Worm (Caenorhabditis elegans) whole organism, L1 larva: ENCODE measurements around the gene tbc-10.

Source experiments
- C16A3.4 ChIP-seq: fragments of 150-350 bp; optimal IDR thresholded peaks from 2 replicates; lab custom pipeline; 2014; ENCODE audit warnings: missing biosample characterization, missing genetic modification characterization
- ama-1 ChIP-seq: fragments of 150-350 bp; optimal IDR thresholded peaks from 2 replicates; lab custom pipeline; 2014
- blmp-1 ChIP-seq: fragments of 150-350 bp; optimal IDR thresholded peaks from 2 replicates; lab custom pipeline; 2014; ENCODE audit warnings: missing biosample characterization, missing genetic modification characterization
- ceh-63 ChIP-seq: fragments of 200-800 bp; sonication (Bioruptor generic); optimal IDR thresholded peaks from 2 replicates; lab custom pipeline; 2018; ENCODE audit warnings: mild to moderate bottlenecking, missing genetic modification characterization, missing compliant biosample characterization
- ceh-82 ChIP-seq, 3 experiments: fragments of 150-350 bp in 1 of 3; sonication (generic microtip) in 2 of 3; optimal IDR thresholded peaks; 2 replicates each; lab custom pipeline; 2014 to 2017; ENCODE audit warnings: missing biosample characterization in 3 of 3, missing genetic modification characterization in 3 of 3
- ces-1 ChIP-seq: fragments of 150-350 bp; optimal IDR thresholded peaks from 2 replicates; lab custom pipeline; 2014; ENCODE audit warnings: missing biosample characterization, missing genetic modification reagents, missing genetic modification characterization
- dpl-1 ChIP-seq, 3 experiments: fragments of 150-350 bp in 2 of 3; sonication (generic microtip) in 1 of 3; optimal IDR thresholded peaks; 2 replicates each; lab custom pipeline; 2014 to 2017; ENCODE audit warnings: missing biosample characterization in 3 of 3, missing genetic modification characterization in 3 of 3, missing genetic modification reagents in 3 of 3
- efl-1 ChIP-seq, 4 experiments: fragments of 150-350 bp; optimal IDR thresholded peaks in 3 of 4; peaks in 1 of 4; 1 replicate in 1 of 4; 2 replicates in 3 of 4; lab custom pipeline; 2014; ENCODE audit warnings: missing biosample characterization in 2 of 4, missing genetic modification characterization in 2 of 4, missing genetic modification reagents in 2 of 4
- egl-13 ChIP-seq: sonication (generic microtip); optimal IDR thresholded peaks from 2 replicates; lab custom pipeline; 2016; ENCODE audit warnings: missing genotype, missing genetic modification reagents, missing genetic modification characterization, missing compliant biosample characterization
- elt-2 ChIP-seq: sonication (generic microtip); optimal IDR thresholded peaks from 2 replicates; lab custom pipeline; 2016; ENCODE audit warnings: missing genetic modification characterization, mild to moderate bottlenecking, inconsistent platforms, missing compliant biosample characterization, missing genetic modification reagents
- ets-5 ChIP-seq: fragments of 200-800 bp; sonication (Bioruptor generic); IDR thresholded peaks from 2 replicates; pipeline ENCODE4 v1.3.6; 2022; ENCODE audit warnings: missing genetic modification characterization, missing compliant biosample characterization
- grh-1 ChIP-seq: fragments of 200-800 bp; sonication (Bioruptor generic); IDR thresholded peaks from 2 replicates; pipeline ENCODE4 v1.3.6; 2022; ENCODE audit warnings: missing genetic modification reagents, missing genetic modification characterization, missing compliant biosample characterization
- irx-1 ChIP-seq: sonication (generic microtip); optimal IDR thresholded peaks from 2 replicates; lab custom pipeline; 2016; ENCODE audit warnings: missing genetic modification characterization, missing compliant biosample characterization
- isw-1 ChIP-seq: fragments of 200-800 bp; sonication (Bioruptor generic); IDR thresholded peaks from 2 replicates; pipeline ENCODE4 v1.3.6; 2022; ENCODE audit warnings: missing genetic modification characterization, missing compliant biosample characterization
- jun-1 ChIP-seq: fragments of 150-350 bp; optimal IDR thresholded peaks from 2 replicates; lab custom pipeline; 2014; ENCODE audit warnings: missing biosample characterization, missing genetic modification reagents, missing genetic modification characterization
- lin-15B ChIP-seq: fragments of 150-350 bp; sonication (generic microtip); optimal IDR thresholded peaks from 3 replicates; lab custom pipeline; 2014; ENCODE audit warnings: missing biosample characterization, missing genetic modification characterization
- lsy-2 ChIP-seq, 2 experiments: fragments of 150-350 bp; optimal IDR thresholded peaks; 2 replicates each; lab custom pipeline; 2014; ENCODE audit warnings: missing biosample characterization in 2 of 2, missing genetic modification characterization in 2 of 2
- mab-9 ChIP-seq: fragments of 200-800 bp; sonication (Bioruptor generic); IDR thresholded peaks from 2 replicates; pipeline ENCODE4 v1.3.6; 2022; ENCODE audit warnings: missing genetic modification reagents, missing genetic modification characterization, missing compliant biosample characterization
- mdl-1 ChIP-seq, 2 experiments: fragments of 150-350 bp; optimal IDR thresholded peaks; 2 replicates each; lab custom pipeline; 2014 to 2017; ENCODE audit warnings: missing biosample characterization in 2 of 2, missing genetic modification characterization in 2 of 2, inconsistent platforms in 1 of 2
- mef-2 ChIP-seq: fragments of 150-350 bp; optimal IDR thresholded peaks from 2 replicates; lab custom pipeline; 2014; ENCODE audit warnings: missing biosample characterization, missing genetic modification characterization
- mep-1 ChIP-seq: fragments of 150-350 bp; optimal IDR thresholded peaks from 2 replicates; lab custom pipeline; 2014; ENCODE audit warnings: missing biosample characterization, missing genetic modification characterization
- nhr-12 ChIP-seq: sonication (generic microtip); optimal IDR thresholded peaks from 2 replicates; lab custom pipeline; 2017; ENCODE audit warnings: missing biosample characterization, missing genetic modification characterization
- nhr-19 ChIP-seq: fragments of 200-800 bp; sonication (Bioruptor generic); conservative IDR thresholded peaks from 2 replicates; pipeline ENCODE4 v1.3.6; 2022; ENCODE audit warnings: missing genetic modification characterization, missing compliant biosample characterization
- nhr-28 ChIP-seq: fragments of 150-350 bp; optimal IDR thresholded peaks from 2 replicates; lab custom pipeline; 2014; ENCODE audit warnings: missing biosample characterization, missing genetic modification characterization
- nhr-77 ChIP-seq: fragments of 150-350 bp; optimal IDR thresholded peaks from 2 replicates; lab custom pipeline; 2014; ENCODE audit warnings: missing biosample characterization, missing genetic modification characterization
- nhr-84 ChIP-seq: sonication (generic microtip); optimal IDR thresholded peaks from 2 replicates; lab custom pipeline; 2017; ENCODE audit warnings: missing biosample characterization, missing genetic modification characterization
- pag-3 ChIP-seq: sonication (generic microtip); optimal IDR thresholded peaks from 2 replicates; lab custom pipeline; 2017; ENCODE audit warnings: missing genetic modification characterization, mild to moderate bottlenecking, missing compliant biosample characterization, antibody characterized with exemption, borderline replicate concordance; ENCODE audit not compliant: insufficient read depth
- pqm-1 ChIP-seq: sonication (generic microtip); optimal IDR thresholded peaks from 3 replicates; lab custom pipeline; 2017; ENCODE audit warnings: missing biosample characterization, missing genetic modification characterization
- rnt-1 ChIP-seq: sonication (generic microtip); optimal IDR thresholded peaks from 2 replicates; lab custom pipeline; 2016; ENCODE audit warnings: mild to moderate bottlenecking, missing genetic modification characterization, moderate library complexity, missing compliant biosample characterization
- skn-1 ChIP-seq: fragments of 150-350 bp; optimal IDR thresholded peaks from 2 replicates; lab custom pipeline; 2014; ENCODE audit warnings: missing biosample characterization, missing genetic modification characterization
- sptf-1 ChIP-seq: fragments of 150-350 bp; optimal IDR thresholded peaks from 2 replicates; lab custom pipeline; 2014; ENCODE audit warnings: missing biosample characterization, missing genetic modification characterization
- tlp-1 ChIP-seq: fragments of 150-350 bp; optimal IDR thresholded peaks from 2 replicates; lab custom pipeline; 2014; ENCODE audit warnings: missing biosample characterization, missing genetic modification characterization
- unc-98 ChIP-seq: fragments of 200-800 bp; sonication (Bioruptor generic); IDR thresholded peaks from 2 replicates; pipeline ENCODE4 v1.3.6; 2022; ENCODE audit warnings: missing genetic modification characterization, missing compliant biosample characterization
- vab-15 ChIP-seq: sonication (generic microtip); optimal IDR thresholded peaks from 2 replicates; lab custom pipeline; 2017; ENCODE audit warnings: missing genotype, mild to moderate bottlenecking, missing genetic modification characterization, missing compliant biosample characterization
- xbp-1 ChIP-seq: sonication (generic microtip); optimal IDR thresholded peaks from 2 replicates; lab custom pipeline; 2016; ENCODE audit warnings: missing genetic modification characterization, missing compliant biosample characterization
- zag-1 ChIP-seq: fragments of 150-350 bp; optimal IDR thresholded peaks from 2 replicates; lab custom pipeline; 2014; ENCODE audit warnings: missing biosample characterization, missing genetic modification characterization
- ztf-11 ChIP-seq, 2 experiments: sonication (generic microtip); optimal IDR thresholded peaks; 2 replicates each; lab custom pipeline; 2016 to 2017; ENCODE audit warnings: missing genetic modification characterization in 2 of 2, missing biosample characterization in 1 of 2, missing compliant biosample characterization in 1 of 2

The tbc-10 gene

DNA sequence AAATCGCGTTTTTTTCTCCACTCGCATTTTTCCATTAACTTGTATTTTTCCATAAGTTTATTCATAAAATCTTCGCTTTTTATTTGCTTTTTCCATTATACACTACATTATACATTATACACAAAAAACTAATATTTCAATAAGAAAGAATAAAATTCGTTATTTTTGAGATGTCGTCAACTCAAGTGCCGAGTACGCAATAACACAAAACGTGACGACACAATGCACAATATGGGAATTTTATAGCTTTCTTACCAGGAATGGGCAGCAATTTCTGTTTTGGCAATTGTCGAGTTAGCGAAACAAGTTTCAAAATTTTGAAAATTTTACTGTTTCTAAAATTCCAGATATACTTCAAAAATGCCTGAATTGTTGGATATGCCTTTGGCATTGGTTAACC is 30.9 kb upstream of the tbc-10 start, which contains the start of gene fbxa-10 (continued):
- TF ChIP-seq efl-1 (optimal IDR thresholded peaks at IDR 0.05; lab: Kevin White, UChicago) (peak; percentile 25 to 45), efl-1 (GFP tag; optimal IDR thresholded peaks at IDR 0.05 in 1 of 2; lab: Kevin White, UChicago) (peak; percentile 31 to 94), ceh-82 (tag; optimal IDR thresholded peaks at IDR 0.05; lab: Kevin White, UChicago) (peak in 1 of 3 experiments; percentile 5), egl-13 (tag; lab: Kevin White, UChicago) (no peak), tlp-1 (tag; lab: Kevin White, UChicago) (no peak), nhr-19 (GFP tag; lab: Robert Waterston, UW) (no peak), vab-15 (tag; lab: Kevin White, UChicago) (no peak), C16A3.4 (tag; lab: Kevin White, UChicago) (no peak), ceh-63 (GFP tag; lab: Kevin White, UChicago) (no peak), blmp-1 (no peak), lsy-2 (tag; optimal IDR thresholded peaks at IDR 0.05; lab: Kevin White, UChicago) (peak; percentile 54 to 68), rnt-1 (tag; lab: Kevin White, UChicago) (no peak), xbp-1 (tag; lab: Kevin White, UChicago) (no peak), dpl-1 (GFP tag; optimal IDR thresholded peaks at IDR 0.05; lab: Kevin White, UChicago) (peak in 2 of 3 experiments; percentile 37 to 54), nhr-84 (tag; lab: Kevin White, UChicago) (no peak), mep-1 (tag; lab: Kevin White, UChicago) (peak; percentile 51), ets-5 (GFP tag; lab: Robert Waterston, UW) (no peak), mab-9 (GFP tag; lab: Robert Waterston, UW) (no peak), grh-1 (GFP tag; lab: Robert Waterston, UW) (no peak), nhr-77 (no peak), irx-1 (tag; lab: Kevin White, UChicago) (no peak), nhr-12 (no peak), ztf-11 (tag; optimal IDR thresholded peaks at IDR 0.05; lab: Kevin White, UChicago) (no peak), unc-98 (GFP tag; lab: Robert Waterston, UW) (no peak), mef-2 (no peak), zag-1 (tag; lab: Kevin White, UChicago) (no peak), ama-1 (lab: Kevin White, UChicago) (no peak), sptf-1 (tag; lab: Kevin White, UChicago) (no peak), skn-1 (tag; lab: Kevin White, UChicago) (no peak), lin-15B (tag; lab: Kevin White, UChicago) (no peak), pqm-1 (tag; lab: Kevin White, UChicago) (no peak)

DNA sequence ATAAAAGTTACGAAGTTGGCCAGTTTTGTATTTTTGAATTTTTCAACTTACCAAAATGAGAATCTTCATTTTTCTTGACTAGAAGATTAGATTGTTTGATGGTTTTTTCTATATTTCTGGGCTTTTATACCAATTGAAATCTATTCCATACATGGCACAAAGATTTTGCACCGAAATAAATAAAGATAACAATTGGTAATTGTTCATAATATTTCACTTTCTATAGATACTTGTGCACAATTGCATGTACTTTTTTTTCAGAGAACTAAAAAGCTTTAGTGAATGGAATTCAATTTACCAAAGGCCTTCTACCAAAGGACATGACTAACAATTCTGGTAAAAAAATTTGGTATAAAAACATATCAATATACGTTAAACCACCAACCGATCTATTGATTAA is 28.5 kb upstream of the tbc-10 start, which contains the start of the genes T12B5.15 and T12B5.14:
Gene T12B5.15, minus strand, starts transcription at position 101 of the 400 bp plus-strand sequence.
Gene T12B5.14, plus strand, starts transcription at position 321 of the 400 bp plus-strand sequence.
- no peak for TF ChIP-seq mdl-1 (tag; optimal IDR thresholded peaks at IDR 0.05; lab: Kevin White, UChicago)
- TF ChIP-seq isw-1 (GFP tag; lab: Robert Waterston, UW): no peak

DNA sequence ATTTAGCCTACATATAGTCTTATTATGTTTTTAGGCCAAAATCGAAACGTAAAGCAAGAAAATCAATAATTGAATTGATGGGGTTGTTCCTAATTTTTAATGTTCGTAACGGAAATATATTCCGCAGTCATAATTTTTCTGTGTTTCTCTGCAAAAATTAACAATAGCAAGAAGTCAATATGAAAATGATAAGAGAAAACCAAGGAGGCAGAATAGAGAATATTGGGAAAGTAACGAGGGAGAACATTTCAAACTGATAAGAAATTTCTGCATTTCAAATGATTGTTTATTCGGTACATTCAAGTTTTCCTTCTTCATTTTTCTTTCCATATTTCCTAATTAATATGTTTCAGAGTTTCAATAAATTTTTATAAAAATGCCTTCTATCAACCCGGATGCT is 27.1 kb upstream of the tbc-10 start, which contains the start of gene fbxa-54:
Gene fbxa-54, plus strand, starts transcription at position 354 of the 400 bp plus-strand sequence.
- TF ChIP-seq pag-3 (no peak), elt-2 (tag; lab: Kevin White, UChicago) (peak; percentile 36), C16A3.4 (tag; lab: Kevin White, UChicago) (no peak)

DNA sequence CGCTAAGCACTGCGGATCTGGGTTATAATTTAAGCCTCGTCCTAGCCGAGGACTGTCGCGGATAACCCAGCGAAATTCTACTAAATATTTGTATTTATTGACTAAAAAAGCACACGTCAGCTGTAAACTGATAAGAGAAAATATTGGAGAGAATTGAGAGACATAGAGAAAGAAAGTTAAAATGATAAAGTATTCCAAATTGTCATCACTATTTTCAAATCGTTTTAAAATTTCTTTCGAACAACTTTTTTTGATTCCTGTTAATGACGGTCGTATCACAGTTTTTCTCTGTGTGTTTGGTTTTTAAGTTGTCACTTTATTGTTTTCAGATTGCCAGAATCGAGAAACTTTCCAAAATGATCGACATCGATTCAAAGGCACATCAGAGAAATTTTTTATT is 21.1 kb upstream of the tbc-10 start, which contains the start of gene fbxa-51:
Gene fbxa-51, plus strand, starts transcription at position 322 of the 400 bp plus-strand sequence.
- TF ChIP-seq jun-1 (tag; lab: Kevin White, UChicago) (no peak), ces-1 (GFP tag; lab: Kevin White, UChicago) (no peak), rnt-1 (tag; lab: Kevin White, UChicago) (no peak), nhr-28 (no peak)
